Worm (Caenorhabditis elegans) whole organism, L2 larva: ENCODE results near the gene otpl-5.
"Not testable (repeated sequence)": the region's sequence is repeated elsewhere in the genome, so short reads cannot be mapped to it uniquely, and the experiment has no call there.

ENCODE experiments used
- F13H6.1 ChIP-seq: sonication (generic microtip); optimal IDR thresholded peaks from 2 replicates; lab custom pipeline; 2016; ENCODE audit warnings: missing genetic modification characterization, missing compliant biosample characterization
- ZK546.5 ChIP-seq: sonication (generic microtip); optimal IDR thresholded peaks from 2 replicates; lab custom pipeline; 2017; ENCODE audit warnings: missing biosample characterization, missing genetic modification characterization
- blmp-1 ChIP-seq: sonication (generic microtip); optimal IDR thresholded peaks from 2 replicates; lab custom pipeline; 2017; ENCODE audit warnings: missing genetic modification characterization, mild to moderate bottlenecking, missing compliant biosample characterization, antibody characterized with exemption, moderate library complexity; ENCODE audit not compliant: insufficient read depth
- dmd-4 ChIP-seq: sonication (generic microtip); optimal IDR thresholded peaks from 2 replicates; lab custom pipeline; 2017; ENCODE audit warnings: missing biosample characterization, missing genetic modification characterization
- fos-1 ChIP-seq: fragments of 150-350 bp; optimal IDR thresholded peaks from 2 replicates; lab custom pipeline; 2014; ENCODE audit warnings: missing biosample characterization, missing genetic modification characterization
- lin-11 ChIP-seq: fragments of 150-350 bp; sonication (generic microtip); optimal IDR thresholded peaks from 2 replicates; lab custom pipeline; 2014; ENCODE audit warnings: missing biosample characterization, missing genetic modification characterization, inconsistent platforms, mixed read lengths
- mdl-1 ChIP-seq, 2 experiments: fragments of 150-350 bp in 1 of 2; sonication (generic microtip) in 1 of 2; optimal IDR thresholded peaks; 2 replicates each; lab custom pipeline; 2017; ENCODE audit warnings: missing biosample characterization in 2 of 2, missing genetic modification characterization in 2 of 2
- nhr-12 ChIP-seq: fragments of 150-350 bp; optimal IDR thresholded peaks from 2 replicates; lab custom pipeline; 2014; ENCODE audit warnings: missing biosample characterization, missing genetic modification characterization
- nhr-21 ChIP-seq: fragments of 150-350 bp; optimal IDR thresholded peaks from 2 replicates; lab custom pipeline; 2014; ENCODE audit warnings: missing biosample characterization, missing genetic modification characterization
- nhr-23 ChIP-seq: fragments of 150-350 bp; optimal IDR thresholded peaks from 2 replicates; lab custom pipeline; 2014; ENCODE audit warnings: missing biosample characterization, missing genetic modification reagents, missing genetic modification characterization
- nhr-25 ChIP-seq: fragments of 150-350 bp; sonication (generic microtip); optimal IDR thresholded peaks from 3 replicates; lab custom pipeline; 2014; ENCODE audit warnings: missing biosample characterization, missing genetic modification characterization
- nhr-6 ChIP-seq: fragments of 150-350 bp; optimal IDR thresholded peaks from 2 replicates; lab custom pipeline; 2014; ENCODE audit warnings: missing biosample characterization, missing genetic modification characterization
- peb-1 ChIP-seq: fragments of 150-350 bp; optimal IDR thresholded peaks from 2 replicates; lab custom pipeline; 2014; ENCODE audit warnings: missing biosample characterization, missing genetic modification characterization
- sem-4 ChIP-seq: fragments of 150-350 bp; optimal IDR thresholded peaks from 2 replicates; lab custom pipeline; 2014; ENCODE audit warnings: missing biosample characterization, missing genetic modification reagents, missing genetic modification characterization
- unc-39 ChIP-seq: fragments of 150-350 bp; optimal IDR thresholded peaks from 2 replicates; lab custom pipeline; 2014; ENCODE audit warnings: missing biosample characterization, missing genetic modification characterization
- unc-55 ChIP-seq: fragments of 150-350 bp; sonication (generic microtip); optimal IDR thresholded peaks from 3 replicates; lab custom pipeline; 2014; ENCODE audit warnings: missing biosample characterization, missing genetic modification reagents, missing genetic modification characterization
- zag-1 ChIP-seq: fragments of 150-350 bp; optimal IDR thresholded peaks from 2 replicates; lab custom pipeline; 2014; ENCODE audit warnings: missing biosample characterization, missing genetic modification characterization
- ztf-4 ChIP-seq: fragments of 150-350 bp; optimal IDR thresholded peaks from 2 replicates; lab custom pipeline; 2014; ENCODE audit warnings: missing biosample characterization, missing genetic modification characterization

Gene otpl-5

ce11 chrV:8569841-8570361, 40.6 kb downstream of the otpl-5 start, which contains the start of the genes F25G6.9 and symk-1 (continued):
- TF ChIP-seq nhr-23 (tag; lab: Kevin White, UChicago) (no peak), fos-1 (tag; lab: Kevin White, UChicago) (peak; percentile 18), nhr-6 (tag; lab: Kevin White, UChicago) (no peak), nhr-25 (tag; lab: Kevin White, UChicago) (no peak), unc-55 (GFP tag; lab: Kevin White, UChicago) (peak; percentile 77), ztf-4 (tag; lab: Kevin White, UChicago) (no peak), F13H6.1 (tag; lab: Kevin White, UChicago) (peak; percentile 51), nhr-21 (peak; percentile 46), ZK546.5 (tag; lab: Kevin White, UChicago) (no peak)
- TF ChIP-seq, all 48 proteins: peak for 16

- not testable (repeated sequence) for TF ChIP-seq nhr-6 (tag; lab: Kevin White, UChicago); nhr-21; blmp-1
These were observed 45.4 kb downstream of the otpl-5 start, which contains the start of gene F25G6.1 for ce11 chrV:8574762-8575161. Gene F25G6.1 (plus strand): TSS chrV:8575062.

ce11 chrV:8580961-8581360, 51.6 kb downstream of the otpl-5 start, which contains the start of gene C10B5.1:
Gene C10B5.1 (plus strand): TSS chrV:8581261.
- no peak for TF ChIP-seq sem-4 (tag; lab: Kevin White, UChicago)
- TF ChIP-seq peb-1 (tag; lab: Kevin White, UChicago): no peak
- TF ChIP-seq nhr-12 (tag; lab: Kevin White, UChicago): no peak
- TF ChIP-seq ztf-4 (tag; lab: Kevin White, UChicago): no peak
- no peak for TF ChIP-seq lin-11 (tag; lab: Kevin White, UChicago)
- no peak for TF ChIP-seq dmd-4
- no peak for TF ChIP-seq unc-39 (tag; lab: Kevin White, UChicago)
- TF ChIP-seq zag-1 (tag; lab: Kevin White, UChicago): no peak
- TF ChIP-seq mdl-1 (tag; optimal IDR thresholded peaks at IDR 0.05; lab: Kevin White, UChicago): no peak
- no peak for TF ChIP-seq nhr-6 (tag; lab: Kevin White, UChicago)
